Worm (Caenorhabditis elegans) whole organism, L1 larva: ENCODE measurements around the gene clec-230.

Experiments
- ceh-88 ChIP-seq: fragments of 200-800 bp; sonication (Bioruptor generic); IDR thresholded peaks from 2 replicates; pipeline ENCODE4 v1.3.6; 2022; ENCODE audit warnings: missing genetic modification characterization, missing compliant biosample characterization
- dpl-1 ChIP-seq, 3 experiments: fragments of 150-350 bp in 2 of 3; sonication (generic microtip) in 1 of 3; optimal IDR thresholded peaks; 2 replicates each; lab custom pipeline; 2014 to 2017; ENCODE audit warnings: missing biosample characterization in 3 of 3, missing genetic modification characterization in 3 of 3, missing genetic modification reagents in 3 of 3
- elt-3 ChIP-seq, 6 experiments: fragments of 150-350 bp in 1 of 6; sonication (generic microtip); optimal IDR thresholded peaks; 2 replicates each; lab custom pipeline; 2017 to 2018; ENCODE audit warnings: missing biosample characterization in 6 of 6, missing genetic modification characterization in 6 of 6, inconsistent platforms in 1 of 6
- lin-13 ChIP-seq: fragments of 150-350 bp; optimal IDR thresholded peaks from 2 replicates; lab custom pipeline; 2014; ENCODE audit warnings: missing biosample characterization, missing genetic modification reagents, missing genetic modification characterization
- lsy-2 ChIP-seq, 2 experiments: fragments of 150-350 bp; optimal IDR thresholded peaks; 2 replicates each; lab custom pipeline; 2014; ENCODE audit warnings: missing biosample characterization in 2 of 2, missing genetic modification characterization in 2 of 2
- mep-1 ChIP-seq: fragments of 150-350 bp; optimal IDR thresholded peaks from 2 replicates; lab custom pipeline; 2014; ENCODE audit warnings: missing biosample characterization, missing genetic modification characterization
- nhr-71 ChIP-seq: sonication (generic microtip); optimal IDR thresholded peaks from 2 replicates; lab custom pipeline; 2016; ENCODE audit warnings: mild to moderate bottlenecking, missing genetic modification characterization, moderate library complexity, missing compliant biosample characterization
- skn-1 ChIP-seq: fragments of 150-350 bp; optimal IDR thresholded peaks from 2 replicates; lab custom pipeline; 2014; ENCODE audit warnings: missing biosample characterization, missing genetic modification characterization
- snpc-4 ChIP-seq: fragments of 150-350 bp; optimal IDR thresholded peaks from 2 replicates; lab custom pipeline; 2014; ENCODE audit warnings: missing biosample characterization, missing genetic modification characterization
- unc-62 ChIP-seq: fragments of 150-350 bp; optimal IDR thresholded peaks from 2 replicates; lab custom pipeline; 2014; ENCODE audit warnings: missing biosample characterization, missing genetic modification reagents, missing genetic modification characterization
- zag-1 ChIP-seq: fragments of 150-350 bp; optimal IDR thresholded peaks from 2 replicates; lab custom pipeline; 2014; ENCODE audit warnings: missing biosample characterization, missing genetic modification characterization
- zip-4 ChIP-seq: fragments of 200-800 bp; sonication (Bioruptor generic); optimal IDR thresholded peaks from 2 replicates; lab custom pipeline; 2018; ENCODE audit warnings: mild to moderate bottlenecking, missing genetic modification characterization, moderate library complexity, missing compliant biosample characterization

ce11 chrV:15341404-15341803 lies 7.5 kb downstream of the clec-230 start, which contains the start of gene clec-229:
- TF ChIP-seq zip-4 (GFP tag; lab: Kevin White, UChicago) (no peak), zag-1 (tag; lab: Kevin White, UChicago) (no peak), lsy-2 (tag; optimal IDR thresholded peaks at IDR 0.05; lab: Kevin White, UChicago) (no peak), skn-1 (tag; lab: Kevin White, UChicago) (no peak), unc-62 (GFP tag; lab: Kevin White, UChicago) (no peak), snpc-4 (no peak), dpl-1 (GFP tag; optimal IDR thresholded peaks at IDR 0.05; lab: Kevin White, UChicago) (no peak), ceh-88 (GFP tag; lab: Robert Waterston, UW) (no peak), nhr-71 (tag; lab: Kevin White, UChicago) (no peak), elt-3 (tag; optimal IDR thresholded peaks at IDR 0.05; lab: Kevin White, UChicago) (no peak), mep-1 (tag; lab: Kevin White, UChicago) (no peak), lin-13 (GFP tag; lab: Kevin White, UChicago) (no peak)
